Fruit fly (Drosophila melanogaster) whole organism, adult: ENCODE measurements around the gene CstF64.

Experiments used
- CG11617 ChIP-seq: fragments of 200-800 bp; sonication (Bioruptor generic); optimal IDR thresholded peaks from 2 replicates; lab custom pipeline; 2017; ENCODE audit warnings: mild to moderate bottlenecking, missing biosample characterization, missing genetic modification reagents, missing genetic modification characterization
- CG12768 ChIP-seq: fragments of 200-800 bp; sonication (Bioruptor generic); optimal IDR thresholded peaks from 2 replicates; lab custom pipeline; 2017; ENCODE audit warnings: missing biosample characterization, missing genetic modification characterization, mild to moderate bottlenecking, moderate library complexity, missing genetic modification reagents
- CG14711 ChIP-seq: fragments of 200-800 bp; sonication (Bioruptor generic); optimal IDR thresholded peaks from 2 replicates; lab custom pipeline; 2018; ENCODE audit warnings: missing biosample characterization, mild to moderate bottlenecking, missing genetic modification characterization, moderate library complexity
- CG1620 ChIP-seq: fragments of 200-800 bp; sonication (Bioruptor generic); optimal IDR thresholded peaks from 2 replicates; lab custom pipeline; 2016; ENCODE audit warnings: missing biosample characterization, missing genetic modification characterization
- CG33017 ChIP-seq: fragments of 200-800 bp; sonication (Bioruptor generic); optimal IDR thresholded peaks from 2 replicates; lab custom pipeline; 2018; ENCODE audit warnings: missing biosample characterization, mild to moderate bottlenecking, missing genetic modification characterization, moderate library complexity
- CG7045 ChIP-seq: fragments of 200-800 bp; sonication (Bioruptor generic); optimal IDR thresholded peaks from 2 replicates; lab custom pipeline; 2017; ENCODE audit warnings: missing biosample characterization, mild to moderate bottlenecking, missing genetic modification characterization
- bab1 ChIP-seq: fragments of 200-800 bp; sonication (Bioruptor generic); optimal IDR thresholded peaks from 3 replicates; lab custom pipeline; 2019; ENCODE audit warnings: missing biosample characterization, mild to moderate bottlenecking, missing genetic modification characterization, moderate library complexity
- cic ChIP-seq: fragments of 200-800 bp; sonication (Bioruptor generic); optimal IDR thresholded peaks from 2 replicates; lab custom pipeline; 2017; ENCODE audit warnings: missing biosample characterization, mild to moderate bottlenecking, missing genetic modification characterization, moderate library complexity
- pad ChIP-seq: fragments of 200-800 bp; sonication (Bioruptor generic); optimal IDR thresholded peaks from 3 replicates; lab custom pipeline; 2017; ENCODE audit warnings: missing biosample characterization, missing genetic modification characterization, mild to moderate bottlenecking, moderate library complexity, missing genetic modification reagents

DNA sequence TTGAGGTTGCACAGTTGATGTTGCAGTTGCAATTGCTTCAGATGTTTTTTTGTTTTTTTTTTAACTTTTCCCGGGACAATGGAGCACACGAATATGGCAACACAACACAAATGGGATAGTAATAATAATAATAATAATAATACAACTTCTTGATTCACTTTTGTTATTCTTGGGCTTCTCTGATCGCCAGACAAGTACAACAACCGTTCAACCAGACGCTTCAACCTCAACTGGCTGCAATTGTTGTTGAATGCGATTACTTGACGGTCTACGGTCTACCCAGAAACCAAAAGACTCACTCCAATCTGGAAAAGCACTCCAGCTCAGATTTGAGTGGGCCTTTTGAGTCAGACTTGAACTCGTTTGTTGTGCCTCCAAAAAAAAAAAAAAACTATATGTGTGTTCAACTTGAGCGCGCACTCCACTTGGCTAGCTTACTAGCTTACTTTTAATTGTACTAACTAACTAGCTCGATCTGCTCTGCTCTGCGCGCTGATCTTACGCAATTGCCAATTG lies 18.1 kb upstream of the CstF64 start, which contains the start of gene CG14301:
- no peak for TF ChIP-seq CG14711 (tag; lab: Kevin White, UChicago)
- no peak for TF ChIP-seq CG33017 (tag; lab: Kevin White, UChicago)
- no peak for TF ChIP-seq cic
- no peak for TF ChIP-seq pad (GFP tag; lab: Kevin White, UChicago)
- no peak for TF ChIP-seq CG12768 (GFP tag; lab: Kevin White, UChicago)
- TF ChIP-seq CG7045 (GFP tag; lab: Kevin White, UChicago) = no peak
- no peak for TF ChIP-seq bab1 (GFP tag; lab: Kevin White, UChicago)
- TF ChIP-seq CG1620 = no peak
- no peak for TF ChIP-seq CG11617 (GFP tag; lab: Kevin White, UChicago)
